Fruit fly (Drosophila melanogaster): ENCODE data around the gene CG6763.

CG6763 gene

dm6 chr3R:23296146-23296545 lies 12.3 kb downstream of the CG6763 start:
- TF ChIP-seq Pif1A (GFP tag; optimal IDR thresholded peaks at IDR 0.05) (no peak), Ets98B (GFP tag; IDR thresholded peaks at IDR 0.05) (no peak), CG9948 (tag; optimal IDR thresholded peaks at IDR 0.05) (no peak), CG12605 (GFP tag; IDR thresholded peaks at IDR 0.05) (0 out of 2 replicates have a peak, but pooled peaks have one; percentile 13), Snoo (tag; optimal IDR thresholded peaks at IDR 0.05) (no peak), CG10348 (GFP tag; IDR thresholded peaks at IDR 0.05) (no peak)

DNA sequence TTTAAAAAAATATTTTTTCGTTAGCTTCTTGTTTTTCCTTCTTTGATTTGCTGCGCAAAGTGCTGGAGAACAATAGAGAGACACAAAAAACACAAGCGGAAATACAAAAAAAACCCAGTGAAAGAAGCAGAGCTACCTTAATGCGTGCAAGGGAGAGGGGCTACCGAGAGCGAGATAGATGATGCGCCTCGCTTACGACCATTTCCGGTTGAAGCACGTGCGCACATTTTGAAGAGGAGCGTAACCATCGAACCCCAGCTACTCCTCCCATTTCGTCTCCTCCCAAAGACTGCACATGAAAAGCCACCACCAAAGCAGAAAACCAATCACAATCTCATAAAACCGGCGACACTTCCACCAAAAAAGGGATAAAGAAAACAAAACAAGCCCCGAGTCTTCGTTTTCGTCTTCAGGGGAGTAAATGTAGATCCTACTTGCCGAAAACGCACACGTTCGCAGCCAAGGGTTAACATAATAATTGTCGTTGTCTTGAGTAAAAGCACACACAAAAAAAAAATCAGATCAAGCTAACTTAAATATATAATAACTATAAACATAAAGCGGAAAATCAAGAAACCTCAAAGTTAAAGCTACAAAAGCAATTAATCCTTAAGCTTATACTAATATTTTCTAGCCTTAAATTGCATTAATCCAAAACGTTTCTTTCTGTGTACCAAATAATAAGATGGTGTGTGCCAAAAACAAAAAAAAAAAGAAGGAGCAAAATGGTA lies 13.5 kb downstream of the CG6763 start:
- TF ChIP-seq CG12605 (GFP tag; IDR thresholded peaks at IDR 0.05) (no peak), D1 (tag; optimal IDR thresholded peaks at IDR 0.05) (no peak), Ets98B (GFP tag; IDR thresholded peaks at IDR 0.05) (no peak), CG14655 (GFP tag; optimal IDR thresholded peaks at IDR 0.05) (peak; percentile 25), CG15710 (tag; optimal IDR thresholded peaks at IDR 0.05) (peak; percentile 6), CG34367 (tag; optimal IDR thresholded peaks at IDR 0.05) (no peak), Pif1A (GFP tag; optimal IDR thresholded peaks at IDR 0.05) (no peak), Pif1B (GFP tag; optimal IDR thresholded peaks at IDR 0.05) (no peak), Snoo (tag; optimal IDR thresholded peaks at IDR 0.05) (peak; percentile 28), CG8159 (tag; optimal IDR thresholded peaks at IDR 0.05) (peak; percentile 18), EcR (GFP tag; optimal IDR thresholded peaks at IDR 0.05) (no peak), CG10348 (GFP tag; IDR thresholded peaks at IDR 0.05) (no peak), gl (tag; optimal IDR thresholded peaks at IDR 0.05) (no peak), fd96Ca (GFP tag; IDR thresholded peaks at IDR 0.05) (no peak)

DNA sequence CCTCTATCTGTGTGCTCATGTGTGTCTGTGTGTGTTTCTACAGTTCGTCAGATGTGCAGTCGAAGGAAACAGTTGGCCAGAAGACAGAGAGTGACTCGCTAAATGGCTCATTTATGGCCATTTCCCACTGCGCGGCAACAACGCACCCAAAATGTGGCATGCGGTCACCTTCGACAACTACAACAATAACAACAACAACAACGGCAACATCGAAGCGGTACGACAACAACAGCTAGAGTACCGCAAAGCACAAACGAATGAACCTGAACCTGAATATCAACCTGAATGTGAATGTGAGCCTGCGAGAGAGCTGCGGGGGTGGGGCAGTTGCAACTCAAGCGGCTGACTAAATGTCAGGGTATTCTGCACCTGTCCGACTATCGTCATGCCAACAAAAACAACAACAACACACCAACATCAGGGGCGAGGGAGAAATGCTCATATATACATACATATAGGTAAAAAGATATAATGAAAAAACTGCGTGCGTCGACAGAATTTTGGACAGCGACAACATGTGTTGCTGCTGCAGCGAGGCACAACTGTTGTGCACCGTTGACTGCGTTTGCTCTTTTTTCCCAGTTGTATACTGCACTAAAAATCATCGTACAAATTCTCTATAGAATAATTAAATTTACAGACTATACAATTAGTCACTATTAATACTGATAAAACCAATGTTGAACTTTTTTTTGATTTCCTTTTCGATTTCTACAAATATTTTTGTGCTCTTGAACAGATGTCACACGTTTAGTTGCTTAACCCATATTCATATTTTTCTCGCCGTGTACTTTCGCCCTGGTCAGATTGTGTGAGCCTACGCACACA lies 16.5 kb downstream of the CG6763 start:
- no peak for TF ChIP-seq fd96Ca (GFP tag; IDR thresholded peaks at IDR 0.05)
- TF ChIP-seq CG34367 (tag; optimal IDR thresholded peaks at IDR 0.05): peak; percentile 24
- no peak for TF ChIP-seq Ets98B (GFP tag; IDR thresholded peaks at IDR 0.05)
- TF ChIP-seq Pif1B (GFP tag; optimal IDR thresholded peaks at IDR 0.05): peak; percentile 28
- no peak for TF ChIP-seq gl (tag; optimal IDR thresholded peaks at IDR 0.05)
- no peak for TF ChIP-seq Pif1A (GFP tag; optimal IDR thresholded peaks at IDR 0.05)
- TF ChIP-seq CG13204 (GFP tag; optimal IDR thresholded peaks at IDR 0.05): no peak
- TF ChIP-seq CG8301 (tag; optimal IDR thresholded peaks at IDR 0.05): no peak
- TF ChIP-seq CG17806 (tag; optimal IDR thresholded peaks at IDR 0.05): no peak
- TF ChIP-seq CG15710 (tag; optimal IDR thresholded peaks at IDR 0.05): peak; percentile 30
- peak; percentile 27 for TF ChIP-seq CG14655 (GFP tag; optimal IDR thresholded peaks at IDR 0.05)
- TF ChIP-seq Snoo (tag; optimal IDR thresholded peaks at IDR 0.05): no peak
- TF ChIP-seq CG10348 (GFP tag; IDR thresholded peaks at IDR 0.05): no peak
- no peak for TF ChIP-seq CG32121 (GFP tag; IDR thresholded peaks at IDR 0.05)
- TF ChIP-seq CG9948 (tag; optimal IDR thresholded peaks at IDR 0.05): no peak
- TF ChIP-seq D1 (tag; optimal IDR thresholded peaks at IDR 0.05): no peak
- no peak for TF ChIP-seq CG12605 (GFP tag; IDR thresholded peaks at IDR 0.05)

dm6 chr3R:23301270-23301669 lies 17.5 kb downstream of the CG6763 start:
- no peak for TF ChIP-seq CG12605 (GFP tag; IDR thresholded peaks at IDR 0.05)
- TF ChIP-seq CG8301 (tag; optimal IDR thresholded peaks at IDR 0.05): no peak
- no peak for TF ChIP-seq CG4496 (GFP tag; IDR thresholded peaks at IDR 0.05)
- TF ChIP-seq CG32121 (GFP tag; IDR thresholded peaks at IDR 0.05): no peak
- TF ChIP-seq CG13204 (GFP tag; optimal IDR thresholded peaks at IDR 0.05): no peak
- TF ChIP-seq D1 (tag; optimal IDR thresholded peaks at IDR 0.05): no peak

DNA sequence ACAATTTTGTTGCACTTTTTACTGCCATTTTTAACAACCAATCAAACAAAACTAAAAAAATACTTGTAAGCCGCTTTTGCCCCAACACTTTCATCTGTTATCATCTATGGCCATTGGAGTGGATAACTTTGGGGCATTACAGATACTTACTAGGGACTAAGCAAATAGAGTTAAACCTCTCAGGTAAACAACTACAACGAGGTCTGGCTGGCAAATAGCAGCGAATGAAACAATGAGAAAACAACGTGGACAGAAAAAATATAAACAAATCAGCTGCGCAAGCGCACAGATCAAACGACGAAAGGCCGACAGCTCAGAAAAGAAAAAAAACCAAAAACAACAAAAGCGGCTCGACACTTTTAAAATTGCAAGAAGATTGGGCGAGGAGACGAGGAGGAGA lies 18.4 kb downstream of the CG6763 start:
- no peak for TF ChIP-seq Pif1A (GFP tag; optimal IDR thresholded peaks at IDR 0.05)
- no peak for TF ChIP-seq CG34367 (tag; optimal IDR thresholded peaks at IDR 0.05)
- no peak for TF ChIP-seq CG9948 (tag; optimal IDR thresholded peaks at IDR 0.05)
- no peak for TF ChIP-seq D1 (tag; optimal IDR thresholded peaks at IDR 0.05)
- no peak for TF ChIP-seq CG8159 (tag; optimal IDR thresholded peaks at IDR 0.05)
- TF ChIP-seq CG12605 (GFP tag; IDR thresholded peaks at IDR 0.05): no peak

- TF ChIP-seq CG15710 (tag; optimal IDR thresholded peaks at IDR 0.05): no peak
- peak; percentile 11 for TF ChIP-seq CG8159 (tag; optimal IDR thresholded peaks at IDR 0.05)
- no peak for TF ChIP-seq CG13204 (GFP tag; optimal IDR thresholded peaks at IDR 0.05)
- TF ChIP-seq rn (GFP tag; IDR thresholded peaks at IDR 0.05): no peak
- TF ChIP-seq CG34367 (tag; optimal IDR thresholded peaks at IDR 0.05): no peak
- no peak for TF ChIP-seq CG12605 (GFP tag; IDR thresholded peaks at IDR 0.05)
- TF ChIP-seq Snoo (tag; optimal IDR thresholded peaks at IDR 0.05): no peak
Measured at dm6 chr3R:23303297-23303696, 19.5 kb downstream of the CG6763 start.
